Fruit fly (Drosophila melanogaster) Kc167 (cell line): ENCODE data around the gene CG12746.

ENCODE experiments used
- Myc ChIP-seq: fragments of >200 bp; optimal IDR thresholded peaks from 2 replicates; lab custom pipeline; 2017; ENCODE audit warnings: missing external identifiers
- Sin3A ChIP-seq: fragments of >200 bp; optimal IDR thresholded peaks from 2 replicates; lab custom pipeline; 2018; ENCODE audit warnings: missing external identifiers
- h ChIP-seq: fragments of >200 bp; optimal IDR thresholded peaks from 3 replicates; lab custom pipeline; 2018; ENCODE audit warnings: missing external identifiers
- insv ChIP-seq: fragments of >200 bp; optimal IDR thresholded peaks from 3 replicates; lab custom pipeline; 2018; ENCODE audit warnings: missing external identifiers
- psq ChIP-seq: fragments of >200 bp; optimal IDR thresholded peaks from 2 replicates; lab custom pipeline; 2017; ENCODE audit warnings: missing external identifiers
- ttk ChIP-seq: sonication (Bioruptor generic); optimal IDR thresholded peaks from 2 replicates; lab custom pipeline; 2017; ENCODE audit warnings: missing external identifiers

Gene CG12746

dm6 chr3R:5611167-5611566 lies 46.5 kb downstream of the CG12746 start:
- TF ChIP-seq Myc (lab: Kevin White, UChicago) (no peak), insv (lab: Kevin White, UChicago) (no peak), psq (lab: Kevin White, UChicago) (no peak), h (lab: Kevin White, UChicago) (no peak), Sin3A (lab: Kevin White, UChicago) (no peak)

- TF ChIP-seq Myc (lab: Kevin White, UChicago) (no peak), insv (lab: Kevin White, UChicago) (no peak), h (lab: Kevin White, UChicago) (no peak), psq (lab: Kevin White, UChicago) (no peak), ttk (lab: Kevin White, UChicago) (no peak), Sin3A (lab: Kevin White, UChicago) (no peak)
Measured at dm6 chr3R:5611733-5612132, 47.1 kb downstream of the CG12746 start.

dm6 chr3R:5612372-5613113 lies 47.9 kb downstream of the CG12746 start, which contains the start of gene Rga:
Rga (minus strand) TSS chr3R:5613112.
- TF ChIP-seq psq (lab: Kevin White, UChicago), result no peak
- no peak for TF ChIP-seq ttk (lab: Kevin White, UChicago)
- TF ChIP-seq Myc (lab: Kevin White, UChicago), result no peak
- TF ChIP-seq h (lab: Kevin White, UChicago), result no peak
- no peak for TF ChIP-seq insv (lab: Kevin White, UChicago)
- TF ChIP-seq Sin3A (lab: Kevin White, UChicago), result no peak

- TF ChIP-seq Myc (lab: Kevin White, UChicago) (no peak), insv (lab: Kevin White, UChicago) (no peak), psq (lab: Kevin White, UChicago) (no peak), ttk (lab: Kevin White, UChicago) (no peak), h (lab: Kevin White, UChicago) (no peak), Sin3A (lab: Kevin White, UChicago) (no peak)
Measured at dm6 chr3R:5613114-5613443, 48.4 kb downstream of the CG12746 start, which contains the start of gene Atu. Atu (plus strand) TSS chr3R:5613358.

- TF ChIP-seq h (lab: Kevin White, UChicago) (no peak), psq (lab: Kevin White, UChicago) (no peak), ttk (lab: Kevin White, UChicago) (no peak), Sin3A (lab: Kevin White, UChicago) (no peak), Myc (lab: Kevin White, UChicago) (no peak), insv (lab: Kevin White, UChicago) (no peak)
Measured at dm6 chr3R:5615484-5615883, 50.8 kb downstream of the CG12746 start.
